Fruit fly (Drosophila melanogaster): ENCODE results near the gene LManI.

The LManI gene

DNA sequence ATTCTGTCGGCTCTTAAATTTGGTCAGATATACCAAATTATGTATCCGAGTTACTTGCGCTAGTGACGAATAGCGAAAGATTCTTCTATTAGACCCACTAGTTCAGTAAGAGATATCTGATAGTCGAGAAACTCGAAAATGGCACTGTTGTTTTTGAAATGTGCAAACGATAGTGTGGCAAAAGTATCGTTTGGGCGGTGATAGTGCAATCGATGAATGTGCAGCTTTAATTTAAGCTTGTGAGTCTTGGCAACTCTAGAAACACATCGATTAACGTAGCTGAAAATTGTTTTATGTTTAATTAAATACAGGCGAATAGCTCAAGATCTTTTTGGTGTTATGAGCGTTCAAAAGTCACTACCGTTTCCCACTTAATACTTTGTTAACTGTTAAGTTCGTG lies 19.7 kb downstream of the LManI start, which contains the start of gene STUB1 (continued):
- no peak for TF ChIP-seq C15 (GFP tag; IDR thresholded peaks at IDR 0.05)
- no peak for TF ChIP-seq CG16815 (GFP tag; optimal IDR thresholded peaks at IDR 0.05)
- no peak for TF ChIP-seq Atf3 (GFP tag; optimal IDR thresholded peaks at IDR 0.05)
- TF ChIP-seq knrl (GFP tag; IDR thresholded peaks at IDR 0.05; ENCODE audit: partially characterized antibody): peak; percentile 97
- TF ChIP-seq unc-4 (GFP tag; IDR thresholded peaks at IDR 0.05; ENCODE audit: partially characterized antibody): peak; percentile 96
- peak; percentile 3 for TF ChIP-seq luna (GFP tag; optimal IDR thresholded peaks at IDR 0.05)
- TF ChIP-seq HHEX (GFP tag; optimal IDR thresholded peaks at IDR 0.05): no peak
- peak; percentile 3 for TF ChIP-seq gfzf (GFP tag; optimal IDR thresholded peaks at IDR 0.05)
- peak; percentile 43 for TF ChIP-seq mam (GFP tag; optimal IDR thresholded peaks at IDR 0.05)
- TF ChIP-seq Bdp1 (GFP tag; optimal IDR thresholded peaks at IDR 0.05): no peak
- TF ChIP-seq BEAF-32 (GFP tag; optimal IDR thresholded peaks at IDR 0.05): peak; percentile 94
- no peak for TF ChIP-seq CG30431 (GFP tag; optimal IDR thresholded peaks at IDR 0.05)
- TF ChIP-seq Hr3 (GFP tag; optimal IDR thresholded peaks at IDR 0.05): no peak
- TF ChIP-seq hth (optimal IDR thresholded peaks at IDR 0.05): no peak
- no peak for TF ChIP-seq Gsc (GFP tag; IDR thresholded peaks at IDR 0.05)
- TF ChIP-seq chm (GFP tag; IDR thresholded peaks at IDR 0.05): no peak
- TF ChIP-seq CG42726 (GFP tag; IDR thresholded peaks at IDR 0.05; ENCODE audit: partially characterized antibody): peak; percentile 98
- TF ChIP-seq Opbp (GFP tag; IDR thresholded peaks at IDR 0.05; ENCODE audit: partially characterized antibody): peak; percentile 97
- no peak for TF ChIP-seq CG10654 (GFP tag; optimal IDR thresholded peaks at IDR 0.05)
- TF ChIP-seq MBD-R2 (GFP tag; IDR thresholded peaks at IDR 0.05): peak; percentile 91
- no peak for TF ChIP-seq eyg (GFP tag; optimal IDR thresholded peaks at IDR 0.05)

DNA sequence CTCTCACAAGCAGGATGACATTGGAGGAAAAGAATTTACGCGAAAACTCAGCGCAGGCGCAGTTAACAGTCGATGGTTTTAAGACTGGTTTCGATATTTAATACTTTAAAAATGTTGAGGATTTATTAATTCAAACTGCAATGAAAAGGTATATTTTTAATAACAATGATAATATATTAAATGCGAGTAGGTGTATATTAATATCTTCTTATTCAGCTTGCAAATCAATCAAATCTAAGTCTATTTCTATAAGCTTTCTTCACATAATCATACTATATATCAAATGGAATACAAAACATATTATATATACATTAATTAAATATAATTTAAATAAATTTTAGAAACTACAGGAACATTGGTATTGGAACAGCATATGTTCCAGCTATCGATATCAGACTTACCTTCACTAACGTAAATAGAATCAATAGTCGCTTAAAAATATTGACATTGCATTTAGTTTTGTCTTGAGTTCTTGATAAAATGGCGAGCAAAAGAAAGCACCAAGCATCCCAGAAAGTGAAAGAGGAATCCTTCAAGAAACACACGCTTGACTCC lies 21.4 kb downstream of the LManI start, which contains the start of the genes TBC1D16 and holn1:
Gene TBC1D16, minus strand, starts transcription at position 51 of the 555 bp plus-strand sequence.
Gene holn1, plus strand, starts transcription at position 390 of the 555 bp plus-strand sequence.
- TF ChIP-seq CG34224 (GFP tag; IDR thresholded peaks at IDR 0.05; ENCODE audit: partially characterized antibody) (peak; percentile 45; the same call in 2 of the 3 replicates), Hr78 (GFP tag; optimal IDR thresholded peaks at IDR 0.05) (no peak), CG13424 (tag; optimal IDR thresholded peaks at IDR 0.05) (peak; percentile 13), HLH54F (GFP tag; optimal IDR thresholded peaks at IDR 0.05) (no peak), Asciz (GFP tag; optimal IDR thresholded peaks at IDR 0.05) (no peak), Doc3 (GFP tag; IDR thresholded peaks at IDR 0.05; ENCODE audit: partially characterized antibody) (peak; percentile 27; the same call in 1 of the 3 replicates), GATAe (GFP tag; conservative IDR thresholded peaks at IDR 0.05) (no peak), her (GFP tag; optimal IDR thresholded peaks at IDR 0.05) (no peak), exex (tag; optimal IDR thresholded peaks at IDR 0.05) (no peak), pzg (GFP tag; optimal IDR thresholded peaks at IDR 0.05) (peak; percentile 13), Dref (GFP tag; IDR thresholded peaks at IDR 0.05) (peak; percentile 54), CG10147 (GFP tag; optimal IDR thresholded peaks at IDR 0.05) (no peak), so (GFP tag; IDR thresholded peaks at IDR 0.05) (no peak), salm (tag; optimal IDR thresholded peaks at IDR 0.05) (no peak), CG9932 (GFP tag; IDR thresholded peaks at IDR 0.05) (no peak), ken (GFP tag; IDR thresholded peaks at IDR 0.05) (no peak), CG15696 (tag; optimal IDR thresholded peaks at IDR 0.05) (peak; percentile 29), trh (GFP tag; optimal IDR thresholded peaks at IDR 0.05) (no peak), CG17912 (GFP tag; optimal IDR thresholded peaks at IDR 0.05) (no peak), CG8944 (GFP tag; optimal IDR thresholded peaks at IDR 0.05) (no peak), fd3F (GFP tag; optimal IDR thresholded peaks at IDR 0.05) (no peak), CG7987 (GFP tag; optimal IDR thresholded peaks at IDR 0.05) (no peak), HLHmδ (GFP tag; optimal IDR thresholded peaks at IDR 0.05) (no peak), CG30020 (tag; optimal IDR thresholded peaks at IDR 0.05) (peak; percentile 94), Hsf (GFP tag; optimal IDR thresholded peaks at IDR 0.05) (no peak), org-1 (GFP tag; optimal IDR thresholded peaks at IDR 0.05) (no peak), zen (tag; optimal IDR thresholded peaks at IDR 0.05) (peak; percentile 1), aop (GFP tag; IDR thresholded peaks at IDR 0.05) (no peak), stwl (tag; optimal IDR thresholded peaks at IDR 0.05) (peak; percentile 44)

All from whole organism, embryonic.